Fruit fly (Drosophila melanogaster) whole organism, adult: ENCODE results near the gene Gclc.

Source experiments
- CG14711 ChIP-seq: fragments of 200-800 bp; sonication (Bioruptor generic); optimal IDR thresholded peaks from 2 replicates; lab custom pipeline; 2018; ENCODE audit warnings: missing biosample characterization, mild to moderate bottlenecking, missing genetic modification characterization, moderate library complexity
- CG1620 ChIP-seq: fragments of 200-800 bp; sonication (Bioruptor generic); optimal IDR thresholded peaks from 2 replicates; lab custom pipeline; 2016; ENCODE audit warnings: missing biosample characterization, missing genetic modification characterization

- TF ChIP-seq CG14711 (tag; lab: Kevin White, UChicago), result peak; percentile 67
- peak; percentile 11 for TF ChIP-seq CG1620 (GFP tag; lab: Kevin White, UChicago)
Measured at dm6 chrX:8113386-8114279, 2.3 kb downstream of the Gclc start.
